Worm (Caenorhabditis elegans): ENCODE data around the gene str-19.

Gene str-19

ce11 chrV:15710401-15710800, 33.9 kb downstream of the str-19 start, which contains the start of gene Y6E2A.1:
TSS of gene Y6E2A.1 (minus strand) at chrV:15710501.
- TF ChIP-seq tra-4 (tag; optimal IDR thresholded peaks at IDR 0.05): no peak

ce11 chrV:15707982-15708381, 36.3 kb downstream of the str-19 start:
- TF ChIP-seq tbx-37 (GFP tag; conservative IDR thresholded peaks at IDR 0.05) (no peak), ama-1 (optimal IDR thresholded peaks at IDR 0.05) (no peak), tra-4 (tag; optimal IDR thresholded peaks at IDR 0.05) (no peak), aly-1 (tag; optimal IDR thresholded peaks at IDR 0.05) (no peak), hmg-4 (GFP tag; optimal IDR thresholded peaks at IDR 0.05) (no peak), sea-1 (GFP tag; conservative IDR thresholded peaks at IDR 0.05) (no peak), B0310.2 (tag; optimal IDR thresholded peaks at IDR 0.05) (no peak), ets-7 (tag; optimal IDR thresholded peaks at IDR 0.05) (no peak), ceh-36 (tag; optimal IDR thresholded peaks at IDR 0.05) (no peak), ceh-13 (GFP tag; optimal IDR thresholded peaks at IDR 0.05) (no peak), hnd-1 (tag; optimal IDR thresholded peaks at IDR 0.05) (no peak)

ce11 chrV:15704745-15705144, 39.5 kb downstream of the str-19 start, which contains the start of gene twk-34:
TSS of gene twk-34 (plus strand) at chrV:15704960.
- TF ChIP-seq B0310.2 (tag; optimal IDR thresholded peaks at IDR 0.05) (no peak), flt-1 (GFP tag; IDR thresholded peaks at IDR 0.05) (no peak), tbx-37 (GFP tag; conservative IDR thresholded peaks at IDR 0.05) (no peak), tbx-11 (GFP tag; IDR thresholded peaks at IDR 0.05) (no peak), ama-1 (optimal IDR thresholded peaks at IDR 0.05) (no peak), ceh-36 (tag; optimal IDR thresholded peaks at IDR 0.05) (no peak), sea-1 (GFP tag; conservative IDR thresholded peaks at IDR 0.05) (no peak), ceh-13 (GFP tag; optimal IDR thresholded peaks at IDR 0.05) (no peak), F13C5.2 (tag; optimal IDR thresholded peaks at IDR 0.05) (no peak), ets-7 (tag; optimal IDR thresholded peaks at IDR 0.05) (no peak), hmg-4 (GFP tag; optimal IDR thresholded peaks at IDR 0.05) (no peak), pes-1 (GFP tag; IDR thresholded peaks at IDR 0.05) (no peak), aly-1 (tag; optimal IDR thresholded peaks at IDR 0.05) (no peak), tra-4 (tag; optimal IDR thresholded peaks at IDR 0.05) (no peak)

- TF ChIP-seq hnd-1 (tag; optimal IDR thresholded peaks at IDR 0.05): no peak
- TF ChIP-seq sea-1 (GFP tag; conservative IDR thresholded peaks at IDR 0.05): no peak
- no peak for TF ChIP-seq ceh-13 (GFP tag; optimal IDR thresholded peaks at IDR 0.05)
- no peak for TF ChIP-seq ceh-36 (tag; optimal IDR thresholded peaks at IDR 0.05)
- TF ChIP-seq ama-1 (optimal IDR thresholded peaks at IDR 0.05): no peak
- TF ChIP-seq flt-1 (GFP tag; IDR thresholded peaks at IDR 0.05): no peak
- TF ChIP-seq F13C5.2 (tag; optimal IDR thresholded peaks at IDR 0.05): no peak
- no peak for TF ChIP-seq tra-4 (tag; optimal IDR thresholded peaks at IDR 0.05)
These were observed 42.0 kb downstream of the str-19 start, which contains the start of gene nhr-53 for ce11 chrV:15702263-15702662. TSS of gene nhr-53 (minus strand) at chrV:15702363.

ce11 chrV:15699799-15700198, 44.5 kb downstream of the str-19 start, which contains the start of gene nhr-199:
TSS of gene nhr-199 (minus strand) at chrV:15699899.
- TF ChIP-seq B0310.2 (tag; optimal IDR thresholded peaks at IDR 0.05) (no peak), sea-1 (GFP tag; conservative IDR thresholded peaks at IDR 0.05) (no peak), tbx-37 (GFP tag; conservative IDR thresholded peaks at IDR 0.05) (no peak), ets-7 (tag; optimal IDR thresholded peaks at IDR 0.05) (no peak), flt-1 (GFP tag; IDR thresholded peaks at IDR 0.05) (no peak), hmbx-1 (tag; optimal IDR thresholded peaks at IDR 0.05) (no peak), hnd-1 (tag; optimal IDR thresholded peaks at IDR 0.05) (no peak), ceh-36 (tag; optimal IDR thresholded peaks at IDR 0.05) (no peak), pes-1 (GFP tag; IDR thresholded peaks at IDR 0.05) (no peak)

- TF ChIP-seq tra-4 (tag; optimal IDR thresholded peaks at IDR 0.05) (no peak), tbx-37 (GFP tag; conservative IDR thresholded peaks at IDR 0.05) (no peak), hmg-4 (GFP tag; optimal IDR thresholded peaks at IDR 0.05) (no peak), F13C5.2 (tag; optimal IDR thresholded peaks at IDR 0.05) (no peak), hmbx-1 (tag; optimal IDR thresholded peaks at IDR 0.05) (no peak), scrt-1 (GFP tag; IDR thresholded peaks at IDR 0.05) (no peak), ceh-13 (GFP tag; optimal IDR thresholded peaks at IDR 0.05) (no peak), pes-1 (GFP tag; IDR thresholded peaks at IDR 0.05) (no peak), sea-1 (GFP tag; conservative IDR thresholded peaks at IDR 0.05) (no peak), ceh-36 (tag; optimal IDR thresholded peaks at IDR 0.05) (no peak), ama-1 (optimal IDR thresholded peaks at IDR 0.05) (no peak), flt-1 (GFP tag; IDR thresholded peaks at IDR 0.05) (no peak), tbx-11 (GFP tag; IDR thresholded peaks at IDR 0.05) (no peak), B0310.2 (tag; optimal IDR thresholded peaks at IDR 0.05) (no peak), hnd-1 (tag; optimal IDR thresholded peaks at IDR 0.05) (no peak), aly-1 (tag; optimal IDR thresholded peaks at IDR 0.05) (no peak), ets-7 (tag; optimal IDR thresholded peaks at IDR 0.05) (no peak)
These were observed 46.2 kb downstream of the str-19 start, which contains the start of gene srx-29 for ce11 chrV:15698099-15698498. TSS of gene srx-29 (minus strand) at chrV:15698199.

ce11 chrV:15693682-15694081, 50.6 kb downstream of the str-19 start, which contains the start of gene nhr-198:
TSS of gene nhr-198 (plus strand) at chrV:15693994.
- TF ChIP-seq F13C5.2 (tag; optimal IDR thresholded peaks at IDR 0.05) (no peak), aly-1 (tag; optimal IDR thresholded peaks at IDR 0.05) (no peak), hnd-1 (tag; optimal IDR thresholded peaks at IDR 0.05) (no peak), tbx-37 (GFP tag; conservative IDR thresholded peaks at IDR 0.05) (no peak), scrt-1 (GFP tag; IDR thresholded peaks at IDR 0.05) (no peak), ceh-13 (GFP tag; optimal IDR thresholded peaks at IDR 0.05) (no peak), hmg-4 (GFP tag; optimal IDR thresholded peaks at IDR 0.05) (no peak), pes-1 (GFP tag; IDR thresholded peaks at IDR 0.05) (no peak), sea-1 (GFP tag; conservative IDR thresholded peaks at IDR 0.05) (no peak), ceh-36 (tag; optimal IDR thresholded peaks at IDR 0.05) (no peak), tbx-11 (GFP tag; IDR thresholded peaks at IDR 0.05) (no peak), tra-4 (tag; optimal IDR thresholded peaks at IDR 0.05) (no peak), flt-1 (GFP tag; IDR thresholded peaks at IDR 0.05) (no peak), hmbx-1 (tag; optimal IDR thresholded peaks at IDR 0.05) (no peak), ets-7 (tag; optimal IDR thresholded peaks at IDR 0.05) (no peak), ama-1 (optimal IDR thresholded peaks at IDR 0.05) (no peak), B0310.2 (tag; optimal IDR thresholded peaks at IDR 0.05) (no peak)
